ENCODE assay signal across 2 worm cellular contexts in genomic region chrX:16993524-16993923, ce11.
A peak's percentile ranks its signal among the peaks of the same experiment; 100 is the strongest.
TF ChIP-seq lines count a peak whose summit lies in the region.

No protein-coding gene starts in this region.

TF ChIP-seq in whole organism, L1 larva, 84 proteins besides CTCF, POLR2A, EP300 and RAD21:
- no peak for TF ChIP-seq ceh-63 (GFP tag; optimal IDR thresholded peaks at IDR 0.05; lab: Kevin White, UChicago)
- no peak for TF ChIP-seq aha-1 (tag; optimal IDR thresholded peaks at IDR 0.05; lab: Kevin White, UChicago)
- no peak for TF ChIP-seq elt-2 (tag; optimal IDR thresholded peaks at IDR 0.05; lab: Kevin White, UChicago)
- no peak for TF ChIP-seq hlh-17 (GFP tag; optimal IDR thresholded peaks at IDR 0.05; lab: Kevin White, UChicago; ENCODE audit: borderline replicate concordance)
- TF ChIP-seq hpl-2 (GFP tag; optimal IDR thresholded peaks at IDR 0.05; lab: Kevin White, UChicago): no peak
- no peak for TF ChIP-seq egl-27 (tag; optimal IDR thresholded peaks at IDR 0.05; lab: Kevin White, UChicago)
- TF ChIP-seq nhr-84 (tag; optimal IDR thresholded peaks at IDR 0.05; lab: Kevin White, UChicago): no peak
- no peak for TF ChIP-seq pag-3 (tag; optimal IDR thresholded peaks at IDR 0.05; lab: Kevin White, UChicago; ENCODE audit: borderline replicate concordance, insufficient read depth)
- no peak for TF ChIP-seq zag-1 (tag; optimal IDR thresholded peaks at IDR 0.05; lab: Kevin White, UChicago)
- no peak for TF ChIP-seq zip-4 (GFP tag; optimal IDR thresholded peaks at IDR 0.05; lab: Kevin White, UChicago)
- TF ChIP-seq mef-2 (tag; optimal IDR thresholded peaks at IDR 0.05; lab: Kevin White, UChicago): no peak
- TF ChIP-seq nhr-20 (tag; optimal IDR thresholded peaks at IDR 0.05; lab: Kevin White, UChicago): no peak
- TF ChIP-seq swsn-7 (tag; optimal IDR thresholded peaks at IDR 0.05; lab: Kevin White, UChicago): no peak
- no peak for TF ChIP-seq unc-98 (GFP tag; IDR thresholded peaks at IDR 0.05; lab: Robert Waterston, UW)
- no peak for TF ChIP-seq nhr-77 (tag; optimal IDR thresholded peaks at IDR 0.05; lab: Kevin White, UChicago)
- peak; percentile 12 for TF ChIP-seq snu-23 (GFP tag; optimal IDR thresholded peaks at IDR 0.05; lab: Kevin White, UChicago)
- TF ChIP-seq fkh-4 (tag; optimal IDR thresholded peaks at IDR 0.05; lab: Kevin White, UChicago; ENCODE audit: borderline replicate concordance): no peak
- TF ChIP-seq mdl-1 (tag; optimal IDR thresholded peaks at IDR 0.05; lab: Kevin White, UChicago): no peak
- TF ChIP-seq nhr-28 (tag; optimal IDR thresholded peaks at IDR 0.05; lab: Kevin White, UChicago): no peak
- TF ChIP-seq vab-15 (tag; optimal IDR thresholded peaks at IDR 0.05; lab: Kevin White, UChicago): no peak
- no peak for TF ChIP-seq sptf-1 (tag; optimal IDR thresholded peaks at IDR 0.05; lab: Kevin White, UChicago)
- peak; percentile 92 for TF ChIP-seq blmp-1 (tag; optimal IDR thresholded peaks at IDR 0.05; lab: Kevin White, UChicago)
- TF ChIP-seq elt-3 (tag; optimal IDR thresholded peaks at IDR 0.05; lab: Kevin White, UChicago): no peak
- TF ChIP-seq aly-2 (tag; optimal IDR thresholded peaks at IDR 0.05; lab: Kevin White, UChicago): no peak
- TF ChIP-seq C16A3.4 (tag; optimal IDR thresholded peaks at IDR 0.05; lab: Kevin White, UChicago): no peak
- TF ChIP-seq nhr-12 (tag; optimal IDR thresholded peaks at IDR 0.05; lab: Kevin White, UChicago): no peak
- peak; percentile 67 for TF ChIP-seq nhr-85 (tag; lab: Kevin White, UChicago)
- TF ChIP-seq lin-39 (tag; optimal IDR thresholded peaks at IDR 0.05; lab: Kevin White, UChicago): no peak
- no peak for TF ChIP-seq isw-1 (GFP tag; IDR thresholded peaks at IDR 0.05; lab: Robert Waterston, UW)
- no peak for TF ChIP-seq mab-9 (GFP tag; IDR thresholded peaks at IDR 0.05; lab: Robert Waterston, UW)
- no peak for TF ChIP-seq F16B12.6 (tag; optimal IDR thresholded peaks at IDR 0.05; lab: Kevin White, UChicago)
- TF ChIP-seq nhr-76 (tag; optimal IDR thresholded peaks at IDR 0.05; lab: Kevin White, UChicago): no peak
- no peak for TF ChIP-seq dsc-1 (tag; optimal IDR thresholded peaks at IDR 0.05; lab: Kevin White, UChicago)
- TF ChIP-seq grh-1 (GFP tag; IDR thresholded peaks at IDR 0.05; lab: Robert Waterston, UW): no peak
- peak; percentile 28 for TF ChIP-seq lin-14 (GFP tag; optimal IDR thresholded peaks at IDR 0.05; lab: Kevin White, UChicago)

TF ChIP-seq in whole organism, L3 larva, 47 proteins besides CTCF, POLR2A, EP300 and RAD21:
- TF ChIP-seq nhr-25 (tag; optimal IDR thresholded peaks at IDR 0.05; lab: Kevin White, UChicago) (peak; percentile 57), R02D3.7 (tag; optimal IDR thresholded peaks at IDR 0.05; lab: Kevin White, UChicago) (no peak), nhr-12 (tag; optimal IDR thresholded peaks at IDR 0.05; lab: Kevin White, UChicago) (no peak), ceh-9 (tag; optimal IDR thresholded peaks at IDR 0.05; lab: Kevin White, UChicago) (no peak), snpc-4 (tag; optimal IDR thresholded peaks at IDR 0.05; lab: Kevin White, UChicago) (no peak)
